Fruit fly (Drosophila melanogaster) whole organism, embryonic: ENCODE measurements around the gene CG6028.
A peak's percentile ranks its signal among the peaks of the same experiment; 100 is the strongest.

Experiments
- B-H2 ChIP-seq: fragments of 200-800 bp; sonication (Bioruptor generic); optimal IDR thresholded peaks from 2 replicates; lab custom pipeline; 2018; ENCODE audit warnings: missing biosample characterization, mild to moderate bottlenecking, missing genetic modification characterization
- Bdp1 ChIP-seq: fragments of 200-800 bp; sonication (Bioruptor generic); optimal IDR thresholded peaks from 3 replicates; lab custom pipeline; 2016; ENCODE audit warnings: missing biosample characterization, missing genetic modification characterization
- CG10462 ChIP-seq: fragments of 200-800 bp; sonication (Bioruptor generic); optimal IDR thresholded peaks from 2 replicates; lab custom pipeline; 2016; ENCODE audit warnings: missing biosample characterization, missing genetic modification characterization
- CG12155 ChIP-seq: fragments of 200-800 bp; sonication (Bioruptor generic); optimal IDR thresholded peaks from 3 replicates; lab custom pipeline; 2016; ENCODE audit warnings: missing biosample characterization, missing genetic modification characterization
- CG13775 ChIP-seq: fragments of 200-800 bp; sonication (Bioruptor generic); optimal IDR thresholded peaks from 3 replicates; lab custom pipeline; 2017; ENCODE audit warnings: missing biosample characterization, mild to moderate bottlenecking, missing genetic modification characterization
- CG14965 ChIP-seq: fragments of 200-800 bp; sonication (Bioruptor generic); optimal IDR thresholded peaks from 2 replicates; lab custom pipeline; 2016; ENCODE audit warnings: missing biosample characterization, missing genetic modification characterization, borderline replicate concordance
- CG15514 ChIP-seq: fragments of 200-800 bp; sonication (Bioruptor generic); optimal IDR thresholded peaks from 3 replicates; lab custom pipeline; 2017; ENCODE audit warnings: missing biosample characterization, missing genetic modification characterization, mild to moderate bottlenecking, moderate library complexity, missing genetic modification reagents
- CG1603 ChIP-seq: fragments of 200-800 bp; sonication (Bioruptor generic); optimal IDR thresholded peaks from 2 replicates; lab custom pipeline; 2019; ENCODE audit warnings: missing biosample characterization, mild to moderate bottlenecking, missing genetic modification characterization, moderate library complexity
- CG17802 ChIP-seq: fragments of 200-800 bp; sonication (Bioruptor generic); optimal IDR thresholded peaks from 2 replicates; lab custom pipeline; 2018; ENCODE audit warnings: missing biosample characterization, mild to moderate bottlenecking, missing genetic modification characterization, moderate library complexity
- CG32532 ChIP-seq: fragments of 200-800 bp; sonication (Bioruptor generic); IDR thresholded peaks from 2 replicates; pipeline ENCODE4 v1.3.6; 2022; ENCODE audit warnings: missing biosample characterization, missing genetic modification characterization
- CG32767 ChIP-seq: fragments of 200-800 bp; sonication (Bioruptor generic); IDR thresholded peaks from 2 replicates; pipeline ENCODE4 v1.3.6; 2022; ENCODE audit warnings: missing biosample characterization, missing genetic modification characterization
- CG34376 ChIP-seq: fragments of 200-800 bp; sonication (Bioruptor generic); optimal IDR thresholded peaks from 2 replicates; lab custom pipeline; 2018; ENCODE audit warnings: missing biosample characterization, mild to moderate bottlenecking, missing genetic modification characterization
- CG5180 ChIP-seq: fragments of 200-800 bp; sonication (Bioruptor generic); optimal IDR thresholded peaks from 3 replicates; lab custom pipeline; 2017; ENCODE audit warnings: missing biosample characterization, missing genetic modification characterization, mild to moderate bottlenecking, moderate library complexity, missing genetic modification reagents
- CG6175 ChIP-seq: fragments of 200-800 bp; sonication (Bioruptor generic); IDR thresholded peaks from 3 replicates; pipeline ENCODE4 v1.3.6; 2022; ENCODE audit warnings: missing biosample characterization, missing genetic modification characterization
- CG7372 ChIP-seq: fragments of 200-800 bp; sonication (Bioruptor generic); IDR thresholded peaks from 2 replicates; pipeline ENCODE4 v1.3.6; 2022; ENCODE audit warnings: missing biosample characterization, missing genetic modification characterization
- CG7786 ChIP-seq: fragments of 200-800 bp; sonication (Bioruptor generic); optimal IDR thresholded peaks from 2 replicates; lab custom pipeline; 2016; ENCODE audit warnings: missing biosample characterization, missing genetic modification characterization
- CG7928 ChIP-seq: fragments of 200-800 bp; sonication (Bioruptor generic); optimal IDR thresholded peaks from 2 replicates; lab custom pipeline; 2017; ENCODE audit warnings: missing biosample characterization, mild to moderate bottlenecking, missing genetic modification characterization
- CG9817 ChIP-seq: fragments of 200-800 bp; sonication (Bioruptor generic); optimal IDR thresholded peaks from 2 replicates; lab custom pipeline; 2018; ENCODE audit warnings: missing biosample characterization, mild to moderate bottlenecking, missing genetic modification characterization, moderate library complexity
- Dll ChIP-seq: fragments of 200-800 bp; sonication (Bioruptor generic); IDR thresholded peaks from 4 replicates; pipeline ENCODE4 v1.3.6; 2022; ENCODE audit warnings: missing biosample characterization, missing genetic modification characterization; ENCODE audit not compliant: partially characterized antibody
- E2f1 ChIP-seq: fragments of 200-800 bp; sonication (Bioruptor generic); IDR thresholded peaks from 2 replicates; pipeline ENCODE4 v1.3.6; 2022; ENCODE audit warnings: missing biosample characterization, missing genetic modification characterization
- H2.0 ChIP-seq: fragments of 200-800 bp; sonication (Bioruptor generic); IDR thresholded peaks from 2 replicates; pipeline ENCODE4 v1.3.6; 2022; ENCODE audit warnings: missing biosample characterization, missing genetic modification characterization
- HLH3B ChIP-seq: fragments of 200-800 bp; sonication (Bioruptor generic); IDR thresholded peaks from 2 replicates; pipeline ENCODE4 v1.3.6; 2022; ENCODE audit warnings: missing biosample characterization, missing genetic modification characterization
- HLH54F ChIP-seq: fragments of 200-800 bp; sonication (Bioruptor generic); optimal IDR thresholded peaks from 3 replicates; lab custom pipeline; 2016; ENCODE audit warnings: missing biosample characterization, missing genetic modification characterization
- HLHmδ ChIP-seq: fragments of 200-800 bp; sonication (Bioruptor generic); optimal IDR thresholded peaks from 2 replicates; lab custom pipeline; 2018; ENCODE audit warnings: missing biosample characterization, mild to moderate bottlenecking, missing genetic modification characterization, moderate library complexity
- Mad ChIP-seq: fragments of 200-800 bp; sonication (Bioruptor generic); optimal IDR thresholded peaks from 2 replicates; lab custom pipeline; 2016; ENCODE audit warnings: missing biosample characterization, missing genetic modification characterization
- Oaz ChIP-seq: fragments of 200-800 bp; sonication (Bioruptor generic); IDR thresholded peaks from 2 replicates; pipeline ENCODE4 v1.3.6; 2022; ENCODE audit warnings: missing biosample characterization, missing genetic modification characterization
- Sin3A ChIP-seq: fragments of >200 bp; optimal IDR thresholded peaks from 2 replicates; lab custom pipeline; 2018
- Six4 ChIP-seq: fragments of 200-800 bp; sonication (Bioruptor generic); optimal IDR thresholded peaks from 2 replicates; lab custom pipeline; 2016; ENCODE audit warnings: missing biosample characterization, missing genetic modification characterization
- Sox102F ChIP-seq: fragments of 200-800 bp; sonication (Bioruptor generic); optimal IDR thresholded peaks from 2 replicates; lab custom pipeline; 2018; ENCODE audit warnings: missing biosample characterization, mild to moderate bottlenecking, missing genetic modification characterization, moderate library complexity
- TFAM ChIP-seq: fragments of 200-800 bp; sonication (Bioruptor generic); optimal IDR thresholded peaks from 2 replicates; lab custom pipeline; 2017; ENCODE audit warnings: missing biosample characterization, missing genetic modification characterization, inconsistent platforms
- ap ChIP-seq: fragments of 200-800 bp; sonication (Bioruptor generic); IDR thresholded peaks from 2 replicates; pipeline ENCODE4 v1.3.6; 2022; ENCODE audit warnings: missing biosample characterization, missing genetic modification characterization
- bsh ChIP-seq, 2 experiments: fragments of 200-800 bp; sonication (Bioruptor generic); optimal IDR thresholded peaks; 2 replicates each; lab custom pipeline; 2017 to 2018; ENCODE audit warnings: mild to moderate bottlenecking in 2 of 2, missing biosample characterization in 2 of 2, missing genetic modification characterization in 2 of 2, moderate library complexity in 1 of 2
- caup ChIP-seq: fragments of 200-800 bp; sonication (Bioruptor generic); optimal IDR thresholded peaks from 3 replicates; lab custom pipeline; 2017; ENCODE audit warnings: missing biosample characterization, mild to moderate bottlenecking, missing genetic modification characterization, moderate library complexity; ENCODE audit not compliant: severe bottlenecking
- crc ChIP-seq: fragments of 200-800 bp; sonication (Bioruptor generic); optimal IDR thresholded peaks from 2 replicates; lab custom pipeline; 2016; ENCODE audit warnings: missing biosample characterization, missing genetic modification characterization
- fu2 ChIP-seq: fragments of 200-800 bp; sonication (Bioruptor generic); optimal IDR thresholded peaks from 2 replicates; lab custom pipeline; 2016; ENCODE audit warnings: missing biosample characterization, missing genetic modification characterization
- grn ChIP-seq: fragments of 200-800 bp; sonication (Bioruptor generic); optimal IDR thresholded peaks from 3 replicates; lab custom pipeline; 2017; ENCODE audit warnings: missing biosample characterization, missing genetic modification characterization
- hbn ChIP-seq: fragments of 200-800 bp; sonication (Bioruptor generic); IDR thresholded peaks from 2 replicates; pipeline ENCODE4 v1.3.6; 2022; ENCODE audit warnings: missing biosample characterization, missing genetic modification characterization; ENCODE audit not compliant: partially characterized antibody
- inv ChIP-seq: fragments of 200-800 bp; sonication (Bioruptor generic); IDR thresholded peaks from 2 replicates; pipeline ENCODE4 v1.3.6; 2022; ENCODE audit warnings: missing biosample characterization, missing genetic modification characterization; ENCODE audit not compliant: partially characterized antibody
- jumu ChIP-seq: fragments of 200-800 bp; sonication (Bioruptor generic); optimal IDR thresholded peaks from 3 replicates; lab custom pipeline; 2016; ENCODE audit warnings: missing biosample characterization, missing genetic modification characterization
- mam ChIP-seq: fragments of 200-800 bp; sonication (Bioruptor generic); optimal IDR thresholded peaks from 3 replicates; lab custom pipeline; 2016; ENCODE audit warnings: missing biosample characterization, missing genetic modification characterization
- mirr ChIP-seq: fragments of 200-800 bp; sonication (Bioruptor generic); optimal IDR thresholded peaks from 3 replicates; lab custom pipeline; 2018; ENCODE audit warnings: missing biosample characterization, mild to moderate bottlenecking, missing genetic modification characterization
- otp ChIP-seq: fragments of 200-800 bp; sonication (Bioruptor generic); IDR thresholded peaks from 3 replicates; pipeline ENCODE4, ENCODE4 v1.3.6; 2022; ENCODE audit warnings: missing biosample characterization, missing genetic modification characterization
- p53 ChIP-seq: fragments of 200-800 bp; sonication (Bioruptor generic); optimal IDR thresholded peaks from 2 replicates; lab custom pipeline; 2016; ENCODE audit warnings: missing biosample characterization, missing genetic modification characterization
- psq ChIP-seq: fragments of 200-800 bp; sonication (Bioruptor generic); optimal IDR thresholded peaks from 2 replicates; lab custom pipeline; 2017; ENCODE audit warnings: missing biosample characterization, missing genetic modification characterization
- ro ChIP-seq: fragments of 200-800 bp; sonication (Bioruptor generic); IDR thresholded peaks from 2 replicates; pipeline ENCODE4 v1.3.6; 2022; ENCODE audit warnings: missing biosample characterization, missing genetic modification characterization
- sima ChIP-seq: fragments of 200-800 bp; sonication (Bioruptor generic); optimal IDR thresholded peaks from 2 replicates; lab custom pipeline; 2016; ENCODE audit warnings: missing biosample characterization, missing genetic modification characterization
- tap ChIP-seq: fragments of 200-800 bp; optimal IDR thresholded peaks from 3 replicates; lab custom pipeline; 2019; ENCODE audit warnings: missing biosample characterization, mild to moderate bottlenecking, missing genetic modification characterization, moderate library complexity
- tin ChIP-seq: fragments of 200-800 bp; sonication (Bioruptor generic); optimal IDR thresholded peaks from 3 replicates; lab custom pipeline; 2016; ENCODE audit warnings: missing biosample characterization, missing genetic modification characterization
- tio ChIP-seq: fragments of 200-800 bp; sonication (Bioruptor generic); optimal IDR thresholded peaks from 2 replicates; lab custom pipeline; 2017; ENCODE audit warnings: missing biosample characterization, missing genetic modification characterization, inconsistent platforms
- tx ChIP-seq: fragments of 200-800 bp; sonication (Bioruptor generic); optimal IDR thresholded peaks from 2 replicates; lab custom pipeline; 2016; ENCODE audit warnings: missing biosample characterization, missing genetic modification characterization
- vnd ChIP-seq: fragments of 200-800 bp; sonication (Bioruptor generic); IDR thresholded peaks from 3 replicates; pipeline ENCODE4 v1.3.6; 2022; ENCODE audit warnings: missing biosample characterization, missing genetic modification characterization; ENCODE audit not compliant: partially characterized antibody
- yki ChIP-seq: fragments of >200 bp; optimal IDR thresholded peaks from 3 replicates; lab custom pipeline; 2018

The CG6028 gene

DNA sequence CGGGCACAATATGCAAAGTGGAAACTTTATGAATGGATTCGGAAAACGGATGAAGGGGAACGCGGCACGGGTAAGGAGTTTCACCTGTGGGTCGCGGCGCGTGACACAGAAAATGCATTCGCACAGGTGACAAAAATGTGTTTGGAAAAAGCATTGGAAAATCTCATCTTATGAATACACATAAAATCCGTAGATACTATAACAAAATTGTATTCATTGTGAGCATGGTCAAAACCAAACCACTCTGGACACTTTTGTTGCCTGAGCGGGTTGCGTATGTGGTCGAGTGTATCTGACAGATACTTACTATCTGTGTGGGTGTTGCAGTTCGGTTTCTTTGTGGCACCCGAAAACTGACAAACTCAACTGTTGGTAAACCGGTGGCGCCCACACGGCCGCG lies 14.2 kb upstream of the CG6028 start (continued):
- TF ChIP-seq psq, result no peak
- TF ChIP-seq otp (GFP tag; lab: Robert Waterston, UW), result peak; percentile 68; the same call in 1 of the 3 replicates
- no peak for TF ChIP-seq CG10462 (GFP tag; lab: Kevin White, UChicago)
- TF ChIP-seq CG13775, result peak; percentile 29
- peak; percentile 27; the same call in 1 of the 2 replicates for TF ChIP-seq CG32532 (GFP tag; lab: Robert Waterston, UW)
- TF ChIP-seq TFAM, result no peak
- TF ChIP-seq mirr (GFP tag; lab: Kevin White, UChicago), result no peak
- TF ChIP-seq CG7786 (GFP tag; lab: Kevin White, UChicago), result no peak
- no peak for TF ChIP-seq CG12155 (GFP tag; lab: Kevin White, UChicago)
- TF ChIP-seq CG15514, result no peak
- peak; percentile 71 for TF ChIP-seq H2.0 (GFP tag; lab: Robert Waterston, UW)
- no peak for TF ChIP-seq HLHmδ (GFP tag; lab: Kevin White, UChicago)
- TF ChIP-seq tio (GFP tag; lab: Kevin White, UChicago), result no peak
- TF ChIP-seq vnd, result no peak
- no peak for TF ChIP-seq tap (tag; lab: Kevin White, UChicago)
- TF ChIP-seq jumu (GFP tag; lab: Kevin White, UChicago), result peak; percentile 10
- no peak for TF ChIP-seq Sin3A (lab: Kevin White, UChicago)
- no peak for TF ChIP-seq p53 (GFP tag; lab: Kevin White, UChicago)
- no peak for TF ChIP-seq yki (lab: Kevin White, UChicago)
- no peak for TF ChIP-seq tx (GFP tag; lab: Kevin White, UChicago)
- no peak for TF ChIP-seq Oaz
- TF ChIP-seq CG34376 (GFP tag; lab: Kevin White, UChicago), result no peak
- TF ChIP-seq CG9817 (tag; lab: Kevin White, UChicago), result no peak
- TF ChIP-seq Bdp1 (GFP tag; lab: Kevin White, UChicago), result peak; percentile 13
- no peak for TF ChIP-seq CG7928
- TF ChIP-seq Mad (GFP tag; lab: Kevin White, UChicago), result peak; percentile 17
- TF ChIP-seq sima (GFP tag; lab: Kevin White, UChicago), result no peak
- TF ChIP-seq Six4 (GFP tag; lab: Kevin White, UChicago), result no peak
- no peak for TF ChIP-seq ro (GFP tag; lab: Robert Waterston, UW)
- TF ChIP-seq CG6175, result no peak
- TF ChIP-seq B-H2 (GFP tag; lab: Kevin White, UChicago), result no peak
- TF ChIP-seq HLH54F (GFP tag; lab: Kevin White, UChicago), result no peak
- no peak for TF ChIP-seq crc (GFP tag; lab: Kevin White, UChicago)
- peak; percentile 70 for TF ChIP-seq ap (GFP tag; lab: Robert Waterston, UW)
- no peak for TF ChIP-seq CG17802
- peak; percentile 28 to 69 for TF ChIP-seq bsh (GFP tag; optimal IDR thresholded peaks at IDR 0.05; lab: Kevin White, UChicago)
- no peak for TF ChIP-seq CG1603
- no peak for TF ChIP-seq grn (GFP tag; lab: Kevin White, UChicago)
- no peak for TF ChIP-seq Sox102F (GFP tag; lab: Kevin White, UChicago)
- no peak for TF ChIP-seq tin
- TF ChIP-seq fu2 (GFP tag; lab: Kevin White, UChicago), result no peak
- no peak for TF ChIP-seq hbn (GFP tag; lab: Robert Waterston, UW)
- no peak for TF ChIP-seq caup (GFP tag; lab: Kevin White, UChicago)
- TF ChIP-seq Dll (GFP tag; lab: Robert Waterston, UW), result no peak
- TF ChIP-seq CG14965 (GFP tag; lab: Kevin White, UChicago), result no peak
- peak; percentile 65 for TF ChIP-seq CG32767 (GFP tag; lab: Robert Waterston, UW)
- TF ChIP-seq HLH3B, result peak; percentile 82
- TF ChIP-seq E2f1, result peak; percentile 53
- TF ChIP-seq CG7372 (GFP tag; lab: Robert Waterston, UW), result no peak
- no peak for TF ChIP-seq CG5180 (GFP tag; lab: Kevin White, UChicago)
- no peak for TF ChIP-seq inv (GFP tag; lab: Robert Waterston, UW)
- TF ChIP-seq mam, result no peak
